Fruit fly (Drosophila melanogaster) whole organism: ENCODE measurements around the gene CG46464.

Source experiments
- CG8478 ChIP-seq: fragments of >200 bp; optimal IDR thresholded peaks from 2 replicates; lab custom pipeline; 2018; ENCODE audit warnings: inconsistent platforms
- Dll ChIP-seq: fragments of >200 bp; optimal IDR thresholded peaks from 2 replicates; lab custom pipeline; 2017
- EcR ChIP-seq, 2 experiments: fragments of >200 bp; optimal IDR thresholded peaks; 2 replicates each; lab custom pipeline; 2017; ENCODE audit warnings: missing biosample characterization in 2 of 2, missing genetic modification characterization in 2 of 2, missing genetic modification reagents in 2 of 2
- pan ChIP-seq: fragments of >200 bp; optimal IDR thresholded peaks from 2 replicates; lab custom pipeline; 2017
- psq ChIP-seq: fragments of >200 bp; optimal IDR thresholded peaks from 2 replicates; lab custom pipeline; 2017
- usp ChIP-seq: fragments of >200 bp; optimal IDR thresholded peaks from 2 replicates; lab custom pipeline; 2017; ENCODE audit warnings: missing biosample characterization, missing genetic modification characterization, mixed read lengths

Gene CG46464

DNA sequence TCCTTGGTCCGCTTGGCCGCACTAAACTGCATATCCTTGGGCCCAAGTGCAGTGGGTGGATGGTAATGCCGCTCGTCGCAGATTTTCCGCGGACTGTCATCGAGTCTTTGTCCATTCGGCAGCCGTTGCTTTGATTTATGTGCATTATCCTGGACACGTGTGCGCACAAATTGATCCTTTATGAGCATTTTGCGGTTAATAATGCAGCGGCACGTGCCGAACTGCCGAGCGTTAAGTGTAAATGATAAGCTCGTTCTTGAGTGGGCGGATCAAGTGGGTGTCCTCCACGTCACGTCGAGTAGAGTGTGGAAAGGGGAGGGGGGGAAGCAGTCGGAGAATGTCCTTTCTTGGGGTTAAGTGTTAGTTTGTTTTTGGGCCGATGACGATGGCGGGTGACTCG lies 36.1 kb downstream of the CG46464 start:
- TF ChIP-seq usp (GFP tag; lab: Kevin White, UChicago) (no peak), Dll (no peak), CG8478 (lab: Kevin White, UChicago) (no peak), pan (lab: Kevin White, UChicago) (no peak), psq (no peak), EcR (GFP tag; optimal IDR thresholded peaks at IDR 0.05; lab: Kevin White, UChicago) (no peak)

- no peak for TF ChIP-seq Dll
- TF ChIP-seq CG8478 (lab: Kevin White, UChicago), result no peak
- TF ChIP-seq EcR (GFP tag; optimal IDR thresholded peaks at IDR 0.05; lab: Kevin White, UChicago), result no peak
Observed at dm6 chrX:17404883-17405282, 38.9 kb downstream of the CG46464 start.

dm6 chrX:17398215-17398614 lies 45.6 kb downstream of the CG46464 start:
- TF ChIP-seq CG8478 (lab: Kevin White, UChicago), result no peak
- TF ChIP-seq pan (lab: Kevin White, UChicago), result no peak
- no peak for TF ChIP-seq usp (GFP tag; lab: Kevin White, UChicago)
- no peak for TF ChIP-seq EcR (GFP tag; optimal IDR thresholded peaks at IDR 0.05; lab: Kevin White, UChicago)
- TF ChIP-seq Dll, result no peak
- no peak for TF ChIP-seq psq

DNA sequence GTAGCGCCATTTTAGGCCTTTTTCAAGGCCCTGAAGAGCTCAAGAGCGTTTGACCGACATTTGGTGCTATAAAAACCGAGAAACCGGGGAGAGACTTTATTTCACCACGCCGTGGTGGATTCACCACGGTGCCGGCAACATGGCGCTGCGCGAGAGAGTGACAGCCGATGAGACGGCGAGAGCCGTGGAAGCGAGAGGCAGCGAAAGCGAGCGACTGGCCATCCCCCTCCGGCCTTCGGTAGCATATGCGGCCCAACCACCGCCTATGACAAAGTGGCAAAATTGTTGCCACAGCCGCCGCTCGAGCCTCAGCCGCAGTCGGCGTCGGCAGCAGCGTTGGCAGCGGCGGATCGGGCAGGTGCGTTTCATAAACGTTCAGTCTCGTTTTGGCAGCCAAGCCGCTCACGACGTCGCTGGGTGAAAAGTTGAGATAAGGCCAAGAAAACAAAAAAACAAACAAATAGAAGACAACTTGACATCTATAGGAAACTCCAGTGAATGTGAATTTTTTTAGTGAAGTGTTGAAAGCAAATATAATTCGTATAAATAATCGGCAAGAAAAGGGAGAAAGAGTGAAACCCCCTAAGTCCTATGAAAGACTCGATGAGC lies 46.6 kb downstream of the CG46464 start, which contains the start of gene B-H1:
Gene B-H1 (plus strand): TSS at position 376 of the 609 bp plus-strand sequence.
- TF ChIP-seq Dll, result peak; percentile 4
- no peak for TF ChIP-seq EcR (GFP tag; optimal IDR thresholded peaks at IDR 0.05; lab: Kevin White, UChicago)
- TF ChIP-seq pan (lab: Kevin White, UChicago), result no peak
- TF ChIP-seq CG8478 (lab: Kevin White, UChicago), result peak; percentile 21
- no peak for TF ChIP-seq usp (GFP tag; lab: Kevin White, UChicago)
- TF ChIP-seq psq, result no peak

dm6 chrX:17382995-17383394 lies 60.8 kb downstream of the CG46464 start:
- TF ChIP-seq Dll (no peak), CG8478 (lab: Kevin White, UChicago) (no peak), usp (GFP tag; lab: Kevin White, UChicago) (no peak), pan (lab: Kevin White, UChicago) (no peak), EcR (GFP tag; optimal IDR thresholded peaks at IDR 0.05; lab: Kevin White, UChicago) (no peak), psq (no peak)

- no peak for TF ChIP-seq EcR (GFP tag; optimal IDR thresholded peaks at IDR 0.05; lab: Kevin White, UChicago)
- TF ChIP-seq usp (GFP tag; lab: Kevin White, UChicago), result no peak
- no peak for TF ChIP-seq pan (lab: Kevin White, UChicago)
- TF ChIP-seq CG8478 (lab: Kevin White, UChicago), result no peak
- no peak for TF ChIP-seq psq
Observed at dm6 chrX:17379430-17379829, 64.4 kb downstream of the CG46464 start.
